Worm (Caenorhabditis elegans): Measurements from ENCODE around the gene C33H5.16.
A peak's percentile ranks its signal among the peaks of the same experiment; 100 is the strongest.

Gene C33H5.16

ce11 chrIV:7790801-7791588, 12.2 kb downstream of the C33H5.16 start, which contains the start of gene rsp-6 (continued):
- TF ChIP-seq nhr-27 (tag; optimal IDR thresholded peaks at IDR 0.05) (no peak), egrh-3 (GFP tag; IDR thresholded peaks at IDR 0.05) (peak; percentile 64), hmg-20 (GFP tag; IDR thresholded peaks at IDR 0.05) (no peak), F57C9.4 (tag; optimal IDR thresholded peaks at IDR 0.05) (no peak), sdz-38 (tag; optimal IDR thresholded peaks at IDR 0.05) (no peak), B0019.2 (GFP tag; conservative IDR thresholded peaks at IDR 0.05) (peak; percentile 77), die-1 (tag; optimal IDR thresholded peaks at IDR 0.05) (peak; percentile 53), tbp1 (GFP tag; optimal IDR thresholded peaks at IDR 0.05) (peak; percentile 58), B0261.1 (tag; optimal IDR thresholded peaks at IDR 0.05) (no peak), fkh-3 (tag; optimal IDR thresholded peaks at IDR 0.05) (no peak), Y53G8AR.9 (GFP tag; conservative IDR thresholded peaks at IDR 0.05) (peak; percentile 89), Y95B8A.8 (GFP tag; IDR thresholded peaks at IDR 0.05) (no peak), C06A6.2 (GFP tag; conservative IDR thresholded peaks at IDR 0.05) (no peak), lin-35 (GFP tag; optimal IDR thresholded peaks at IDR 0.05) (peak; percentile 14 to 92 (median 56)), F55B11.4 (tag; optimal IDR thresholded peaks at IDR 0.05; ENCODE audit: borderline replicate concordance, insufficient read depth) (no peak), athp-1 (tag; optimal IDR thresholded peaks at IDR 0.05) (no peak), ceh-79 (tag; optimal IDR thresholded peaks at IDR 0.05) (no peak), xnd-1 (tag; optimal IDR thresholded peaks at IDR 0.05) (peak; percentile 78), dpff-1 (tag; optimal IDR thresholded peaks at IDR 0.05) (no peak), tlf-1 (GFP tag; optimal IDR thresholded peaks at IDR 0.05) (peak; percentile 88), mes-4 (tag; optimal IDR thresholded peaks at IDR 0.05) (no peak), hrde-1 (tag; optimal IDR thresholded peaks at IDR 0.05; ENCODE audit: borderline replicate concordance) (no peak), let-526 (GFP tag; IDR thresholded peaks at IDR 0.05) (0 out of 2 replicates have a peak, but pooled peaks have one; percentile 70), mel-28 (tag; optimal IDR thresholded peaks at IDR 0.05; ENCODE audit: borderline replicate concordance) (no peak), Y79H2A.3 (GFP tag; conservative IDR thresholded peaks at IDR 0.05) (no peak), let-607 (tag; optimal IDR thresholded peaks at IDR 0.05) (peak in 1 of 2 experiments; percentile 60), lin-54 (GFP tag; optimal IDR thresholded peaks at IDR 0.05) (peak; percentile 88), hmg-1.2 (GFP tag; IDR thresholded peaks at IDR 0.05) (peak; percentile 58; the same call in 1 of the 2 replicates), rcor-1 (GFP tag; IDR thresholded peaks at IDR 0.05) (peak; percentile 62), snpc-4 (GFP tag; optimal IDR thresholded peaks at IDR 0.05) (peak; percentile 15), snpc-4 (tag; optimal IDR thresholded peaks at IDR 0.05) (peak; percentile 36 to 74 (median 62)), ZK185.1 (tag; optimal IDR thresholded peaks at IDR 0.05; ENCODE audit: poor library complexity, severe bottlenecking) (peak; percentile 82), nhr-80 (tag; optimal IDR thresholded peaks at IDR 0.05) (peak; percentile 17), snpc-1.1 (tag; optimal IDR thresholded peaks at IDR 0.05; ENCODE audit: insufficient read depth) (peak; percentile 43), rec-8 (tag; optimal IDR thresholded peaks at IDR 0.05) (no peak), lsy-27 (tag; optimal IDR thresholded peaks at IDR 0.05; ENCODE audit: borderline replicate concordance, insufficient read depth) (no peak), F37B4.10 (GFP tag; IDR thresholded peaks at IDR 0.05) (no peak), attf-5 (GFP tag; optimal IDR thresholded peaks at IDR 0.05) (peak; percentile 59), lag-1 (GFP tag; IDR thresholded peaks at IDR 0.05) (no peak), sptf-2 (GFP tag; optimal IDR thresholded peaks at IDR 0.05) (no peak), D2030.7 (GFP tag; IDR thresholded peaks at IDR 0.05) (peak; percentile 83), unc-130 (GFP tag; optimal IDR thresholded peaks at IDR 0.05) (peak; percentile 66), chd-7 (tag; optimal IDR thresholded peaks at IDR 0.05) (no peak), unc-62 (GFP tag; optimal IDR thresholded peaks at IDR 0.05) (no peak), sea-2 (GFP tag; IDR thresholded peaks at IDR 0.05) (no peak), cebp-2 (GFP tag; IDR thresholded peaks at IDR 0.05) (no peak)
